Worm (Caenorhabditis elegans): ENCODE results near the gene tag-164.

DNA sequence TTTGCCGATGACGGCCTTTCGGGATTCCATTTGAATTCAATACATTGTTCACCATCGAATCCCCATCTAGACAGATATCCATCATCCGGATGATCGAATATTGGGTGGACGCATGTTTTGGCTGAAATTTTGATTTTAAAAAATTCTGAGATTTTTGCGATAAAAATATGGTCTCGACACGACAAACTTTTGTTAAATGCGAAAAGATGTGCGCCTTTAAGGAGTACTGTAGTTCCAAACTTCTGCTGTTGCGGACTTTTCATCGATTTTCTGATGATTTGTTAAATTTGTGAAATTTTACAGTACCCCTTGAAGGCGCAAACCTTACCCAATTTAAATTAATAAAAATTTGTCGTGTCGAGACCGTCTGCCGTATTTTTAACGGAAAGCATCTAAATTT is 31.5 kb upstream of the tag-164 start:
- TF ChIP-seq egl-27 (tag; optimal IDR thresholded peaks at IDR 0.05) = no peak
- TF ChIP-seq ces-1 (GFP tag; optimal IDR thresholded peaks at IDR 0.05) = no peak
- TF ChIP-seq lsy-2 (tag; optimal IDR thresholded peaks at IDR 0.05) = no peak
